Fruit fly (Drosophila melanogaster): ENCODE results near the gene CG15545.
A peak's percentile ranks its signal among the peaks of the same experiment; 100 is the strongest.

Gene CG15545

dm6 chr3R:30893738-30894137 is 21.6 kb upstream of the CG15545 start, which contains the start of gene Cyp4c3:
TSS of gene Cyp4c3 (plus strand) at chr3R:30894038.
- TF ChIP-seq CG15011 (GFP tag; optimal IDR thresholded peaks at IDR 0.05) (no peak), CG9817 (tag; optimal IDR thresholded peaks at IDR 0.05) (no peak), CG10431 (GFP tag; optimal IDR thresholded peaks at IDR 0.05) (no peak), yki (optimal IDR thresholded peaks at IDR 0.05) (no peak), CG17568 (GFP tag; optimal IDR thresholded peaks at IDR 0.05) (no peak), Oli (tag; optimal IDR thresholded peaks at IDR 0.05) (no peak), sima (GFP tag; optimal IDR thresholded peaks at IDR 0.05) (no peak), CG17359 (tag; optimal IDR thresholded peaks at IDR 0.05) (no peak), cg (GFP tag; optimal IDR thresholded peaks at IDR 0.05) (peak; percentile 20), tup (GFP tag; optimal IDR thresholded peaks at IDR 0.05) (no peak), Deaf1 (tag; optimal IDR thresholded peaks at IDR 0.05) (peak; percentile 44), peb (GFP tag; IDR thresholded peaks at IDR 0.05) (no peak), ttk (GFP tag; IDR thresholded peaks at IDR 0.05) (no peak), CG8290 (GFP tag; optimal IDR thresholded peaks at IDR 0.05) (no peak), CG8290 (tag; optimal IDR thresholded peaks at IDR 0.05) (no peak), crol (GFP tag; IDR thresholded peaks at IDR 0.05) (no peak), chinmo (GFP tag; IDR thresholded peaks at IDR 0.05; ENCODE audit: partially characterized antibody) (0 out of 4 replicates have a peak, but pooled peaks have one; percentile 64), CG10147 (GFP tag; optimal IDR thresholded peaks at IDR 0.05) (no peak), lmd (GFP tag; IDR thresholded peaks at IDR 0.05) (no peak), Nf-YA (GFP tag; IDR thresholded peaks at IDR 0.05) (no peak), Drgx (GFP tag; IDR thresholded peaks at IDR 0.05) (no peak)

dm6 chr3R:30890045-30890444 is 17.9 kb upstream of the CG15545 start:
- TF ChIP-seq Tbp (GFP tag; optimal IDR thresholded peaks at IDR 0.05) (no peak), ci (GFP tag; IDR thresholded peaks at IDR 0.05) (0 out of 3 replicates have a peak, but pooled peaks have one; percentile 12), CG11456 (GFP tag; IDR thresholded peaks at IDR 0.05) (0 out of 3 replicates have a peak, but pooled peaks have one; percentile 32), Drgx (GFP tag; IDR thresholded peaks at IDR 0.05) (peak; percentile 67)

dm6 chr3R:30888550-30889259 is 16.6 kb upstream of the CG15545 start, which contains the start of gene Sap-r:
TSS of gene Sap-r (minus strand) at chr3R:30889062.
- peak; percentile 85 for TF ChIP-seq CG1603 (tag; optimal IDR thresholded peaks at IDR 0.05)
- TF ChIP-seq CG2678 (tag; optimal IDR thresholded peaks at IDR 0.05), result no peak
- TF ChIP-seq CG6689 (GFP tag; IDR thresholded peaks at IDR 0.05), result no peak
- TF ChIP-seq CG13894 (tag; optimal IDR thresholded peaks at IDR 0.05), result peak; percentile 52
- TF ChIP-seq bbx (GFP tag; IDR thresholded peaks at IDR 0.05; ENCODE audit: partially characterized antibody), result peak; percentile 80
- TF ChIP-seq CG31441 (GFP tag; IDR thresholded peaks at IDR 0.05), result no peak; the same call in 1 of the 2 replicates
- TF ChIP-seq mam (GFP tag; optimal IDR thresholded peaks at IDR 0.05), result peak; percentile 5
- no peak for TF ChIP-seq unpg (GFP tag; optimal IDR thresholded peaks at IDR 0.05)
- TF ChIP-seq gro (GFP tag; optimal IDR thresholded peaks at IDR 0.05), result peak; percentile 82
- TF ChIP-seq HmgD (GFP tag; optimal IDR thresholded peaks at IDR 0.05), result peak; percentile 48
- peak; percentile 57 for TF ChIP-seq CG11504 (tag; optimal IDR thresholded peaks at IDR 0.05)
- TF ChIP-seq CG17912 (GFP tag; optimal IDR thresholded peaks at IDR 0.05), result peak; percentile 58
- peak; percentile 69 for TF ChIP-seq psq (GFP tag; optimal IDR thresholded peaks at IDR 0.05)
- peak in 1 of 2 experiments; percentile 46 for TF ChIP-seq insv (GFP tag; optimal IDR thresholded peaks at IDR 0.05)
- TF ChIP-seq ems (GFP tag; optimal IDR thresholded peaks at IDR 0.05), result peak; percentile 11
- TF ChIP-seq CG8290 (GFP tag; optimal IDR thresholded peaks at IDR 0.05), result peak; percentile 44
- TF ChIP-seq CG8290 (tag; optimal IDR thresholded peaks at IDR 0.05), result peak in 1 of 2 experiments; percentile 84
- TF ChIP-seq abd-A (tag; optimal IDR thresholded peaks at IDR 0.05), result peak; percentile 91
- 0 out of 3 replicates have a peak, but pooled peaks have one; percentile 15 for TF ChIP-seq CG17361 (GFP tag; IDR thresholded peaks at IDR 0.05)
- TF ChIP-seq CG12769 (tag; optimal IDR thresholded peaks at IDR 0.05), result peak; percentile 60
- TF ChIP-seq pho (GFP tag; optimal IDR thresholded peaks at IDR 0.05), result peak; percentile 24
- TF ChIP-seq Ssrp (tag; optimal IDR thresholded peaks at IDR 0.05), result no peak
- TF ChIP-seq CG10147 (GFP tag; optimal IDR thresholded peaks at IDR 0.05), result peak; percentile 23
- TF ChIP-seq zf30C (GFP tag; optimal IDR thresholded peaks at IDR 0.05), result no peak
- no peak for TF ChIP-seq CG10959 (GFP tag; IDR thresholded peaks at IDR 0.05)
- TF ChIP-seq p53 (GFP tag; optimal IDR thresholded peaks at IDR 0.05), result no peak
- TF ChIP-seq CG3163 (GFP tag; optimal IDR thresholded peaks at IDR 0.05), result peak; percentile 48
